Fruit fly (Drosophila melanogaster) whole organism, pupa: ENCODE results near the gene CG14050.

Source experiments
- CG10348 ChIP-seq: fragments of 200-800 bp; sonication (Bioruptor generic); IDR thresholded peaks from 2 replicates; pipeline ENCODE4 v1.3.6; 2022; ENCODE audit warnings: missing biosample characterization, missing genetic modification characterization
- CG12605 ChIP-seq: fragments of 200-800 bp; sonication (Bioruptor generic); IDR thresholded peaks from 2 replicates; pipeline ENCODE4 v1.3.6; 2022; ENCODE audit warnings: missing biosample characterization, missing genetic modification characterization
- CG13204 ChIP-seq: fragments of 200-800 bp; sonication (Bioruptor generic); optimal IDR thresholded peaks from 2 replicates; lab custom pipeline; 2018; ENCODE audit warnings: missing biosample characterization, mild to moderate bottlenecking, missing genetic modification characterization, moderate library complexity
- CG14655 ChIP-seq: fragments of 200-800 bp; sonication (Bioruptor generic); optimal IDR thresholded peaks from 3 replicates; lab custom pipeline; 2017; ENCODE audit warnings: mild to moderate bottlenecking, missing biosample characterization, missing genetic modification reagents, missing genetic modification characterization
- CG15710 ChIP-seq: fragments of 200-800 bp; sonication (Bioruptor generic); optimal IDR thresholded peaks from 2 replicates; lab custom pipeline; 2018; ENCODE audit warnings: missing biosample characterization, mild to moderate bottlenecking, missing genetic modification characterization, moderate library complexity
- CG17806 ChIP-seq: fragments of 200-800 bp; sonication (Bioruptor generic); optimal IDR thresholded peaks from 2 replicates; lab custom pipeline; 2018; ENCODE audit warnings: missing biosample characterization, mild to moderate bottlenecking, missing genetic modification characterization, moderate library complexity
- CG32121 ChIP-seq: fragments of 200-800 bp; sonication (Bioruptor generic); IDR thresholded peaks from 2 replicates; pipeline ENCODE4 v1.3.6; 2022; ENCODE audit warnings: missing biosample characterization, missing genetic modification characterization
- CG34367 ChIP-seq: fragments of 200-800 bp; sonication (Bioruptor generic); optimal IDR thresholded peaks from 2 replicates; lab custom pipeline; 2018; ENCODE audit warnings: missing biosample characterization, mild to moderate bottlenecking, missing genetic modification characterization
- CG4496 ChIP-seq: fragments of 200-800 bp; sonication (Bioruptor generic); IDR thresholded peaks from 3 replicates; pipeline ENCODE4 v1.3.6; 2022; ENCODE audit warnings: missing biosample characterization, missing genetic modification characterization
- CG8159 ChIP-seq: fragments of 200-800 bp; sonication (Bioruptor generic); optimal IDR thresholded peaks from 3 replicates; lab custom pipeline; 2018; ENCODE audit warnings: missing biosample characterization, mild to moderate bottlenecking, missing genetic modification characterization, moderate library complexity
- CG8301 ChIP-seq: fragments of 200-800 bp; sonication (Bioruptor generic); optimal IDR thresholded peaks from 2 replicates; lab custom pipeline; 2018; ENCODE audit warnings: missing biosample characterization, mild to moderate bottlenecking, missing genetic modification characterization
- CG9948 ChIP-seq: fragments of 200-800 bp; sonication (Bioruptor generic); optimal IDR thresholded peaks from 2 replicates; lab custom pipeline; 2018; ENCODE audit warnings: missing biosample characterization, mild to moderate bottlenecking, missing genetic modification characterization, moderate library complexity
- D1 ChIP-seq: fragments of 200-800 bp; sonication (Bioruptor generic); optimal IDR thresholded peaks from 2 replicates; lab custom pipeline; 2018; ENCODE audit warnings: missing biosample characterization, mild to moderate bottlenecking, missing genetic modification characterization, moderate library complexity
- EcR ChIP-seq: fragments of 200-800 bp; sonication (Bioruptor generic); optimal IDR thresholded peaks from 3 replicates; lab custom pipeline; 2019; ENCODE audit warnings: missing biosample characterization, missing genetic modification characterization, mild to moderate bottlenecking, moderate library complexity, missing genetic modification reagents
- Ets98B ChIP-seq: fragments of 200-800 bp; sonication (Bioruptor generic); IDR thresholded peaks from 2 replicates; pipeline ENCODE4 v1.3.6; 2022; ENCODE audit warnings: missing biosample characterization, missing genetic modification characterization
- Pif1A ChIP-seq: fragments of 200-800 bp; sonication (Bioruptor generic); optimal IDR thresholded peaks from 3 replicates; lab custom pipeline; 2016; ENCODE audit warnings: missing biosample characterization, missing genetic modification characterization
- Pif1B ChIP-seq: fragments of 200-800 bp; sonication (Bioruptor generic); optimal IDR thresholded peaks from 3 replicates; lab custom pipeline; 2016; ENCODE audit warnings: missing biosample characterization, missing genetic modification characterization
- Snoo ChIP-seq: fragments of 200-800 bp; sonication (Bioruptor generic); optimal IDR thresholded peaks from 3 replicates; lab custom pipeline; 2017; ENCODE audit warnings: missing biosample characterization, mild to moderate bottlenecking, missing genetic modification characterization, inconsistent platforms
- fd96Ca ChIP-seq: fragments of 200-800 bp; sonication (Bioruptor generic); IDR thresholded peaks from 3 replicates; pipeline ENCODE4 v1.3.6; 2022; ENCODE audit warnings: missing biosample characterization, missing genetic modification characterization
- gl ChIP-seq: fragments of 200-800 bp; sonication (Bioruptor generic); optimal IDR thresholded peaks from 2 replicates; lab custom pipeline; 2018; ENCODE audit warnings: missing biosample characterization, mild to moderate bottlenecking, missing genetic modification characterization
- rn ChIP-seq: fragments of 200-800 bp; sonication (Bioruptor generic); IDR thresholded peaks from 2 replicates; pipeline ENCODE4 v1.3.6; 2022; ENCODE audit warnings: missing biosample characterization, missing genetic modification characterization

CG14050 gene

DNA sequence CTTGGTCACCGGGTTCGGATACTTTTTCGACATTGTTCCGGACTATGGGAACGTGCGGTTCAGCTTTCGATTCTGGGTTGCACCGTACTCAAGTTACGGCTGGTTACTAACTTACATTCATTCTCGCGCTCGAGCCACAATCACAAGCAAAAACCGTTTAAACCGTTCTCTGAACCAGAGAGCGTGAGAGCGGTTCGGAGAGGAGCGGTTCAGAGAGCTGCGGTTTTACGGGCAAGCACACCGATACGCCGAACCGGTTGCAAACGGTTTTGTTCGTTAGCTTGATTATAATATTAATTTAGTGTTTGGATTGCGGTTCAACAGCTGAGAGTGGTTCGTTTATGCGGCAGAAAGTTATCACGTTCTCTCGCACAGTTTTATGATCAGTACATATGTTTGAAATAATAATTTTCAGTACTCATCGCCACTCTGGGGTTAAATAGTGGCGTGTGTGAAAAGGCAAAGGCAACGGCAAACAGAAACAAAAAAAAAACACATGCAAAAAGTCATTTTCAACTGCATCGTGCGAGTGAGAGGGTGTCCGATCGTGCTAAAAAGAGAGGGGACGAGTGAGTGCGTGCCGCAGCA lies at the start of gene CG14050:
Gene CG14050, minus strand, starts transcription at position 560 of the 588 bp plus-strand sequence.
- no peak for TF ChIP-seq CG10348 (GFP tag; lab: Robert Waterston, UW)
- TF ChIP-seq CG8301 (tag; lab: Kevin White, UChicago), result no peak
- no peak for TF ChIP-seq Snoo (tag; lab: Kevin White, UChicago)
- TF ChIP-seq CG4496 (GFP tag; lab: Robert Waterston, UW), result no peak
- TF ChIP-seq rn (GFP tag; lab: Robert Waterston, UW), result no peak
- no peak for TF ChIP-seq CG17806 (tag; lab: Kevin White, UChicago)
- TF ChIP-seq CG12605 (GFP tag; lab: Robert Waterston, UW), result no peak
- no peak for TF ChIP-seq Pif1A (GFP tag; lab: Kevin White, UChicago)
- TF ChIP-seq, all 21 proteins: peak for 0

DNA sequence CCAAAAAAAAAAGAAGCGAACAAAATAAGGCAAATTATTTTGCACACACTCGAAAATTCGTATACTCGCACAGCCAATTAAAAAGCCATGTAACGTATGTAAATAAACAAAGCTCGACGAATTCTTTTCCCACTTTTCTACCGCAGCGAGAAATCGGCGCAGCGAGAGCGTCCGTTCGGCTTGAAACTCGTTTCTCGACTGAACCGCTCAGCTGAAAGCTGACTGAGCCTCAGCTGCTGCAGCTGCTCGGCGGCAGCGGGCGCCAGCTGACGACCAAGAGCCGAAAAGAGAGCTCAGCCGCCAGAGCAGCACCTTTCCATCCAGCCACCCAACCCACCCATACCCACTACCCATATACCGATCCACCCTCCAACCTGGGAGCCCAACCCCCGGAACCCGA lies 40.2 kb upstream of the CG14050 start, which contains the start of gene CG2841:
Gene CG2841, minus strand, starts transcription at position 186 of the 400 bp plus-strand sequence.
- TF ChIP-seq Snoo (tag; lab: Kevin White, UChicago), result no peak
- peak; percentile 68 for TF ChIP-seq CG4496 (GFP tag; lab: Robert Waterston, UW)
- TF ChIP-seq CG9948 (tag; lab: Kevin White, UChicago), result no peak
- TF ChIP-seq CG13204 (GFP tag; lab: Kevin White, UChicago), result peak; percentile 50
- TF ChIP-seq CG32121, result 0 out of 2 replicates have a peak, but pooled peaks have one; percentile 6
- TF ChIP-seq CG10348 (GFP tag; lab: Robert Waterston, UW), result no peak
- TF ChIP-seq gl, result no peak
- TF ChIP-seq, all 21 proteins: peak for 3

DNA sequence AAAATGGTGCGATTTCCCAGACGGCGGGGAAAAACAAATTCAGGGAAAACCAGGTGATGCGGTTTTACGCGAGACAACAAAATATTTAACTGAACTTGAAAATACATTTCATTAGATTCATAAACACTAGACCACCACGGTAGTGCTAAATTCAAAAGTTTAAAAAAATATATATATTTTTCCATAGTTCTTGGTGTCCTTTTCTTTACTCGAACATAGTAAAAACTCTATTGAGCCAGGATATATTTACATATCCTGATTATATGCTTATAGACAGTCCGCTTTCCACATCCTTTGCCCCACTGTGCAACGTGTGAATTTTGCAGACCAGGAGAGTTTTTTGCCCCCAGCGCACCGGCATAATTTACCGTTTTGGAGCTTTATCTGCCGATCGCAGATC lies 39.4 kb upstream of the CG14050 start:
- peak; percentile 45 for TF ChIP-seq CG9948 (tag; lab: Kevin White, UChicago)
- no peak for TF ChIP-seq gl
- TF ChIP-seq rn (GFP tag; lab: Robert Waterston, UW), result no peak
- TF ChIP-seq CG14655 (GFP tag; lab: Kevin White, UChicago), result peak; percentile 81
- no peak for TF ChIP-seq CG10348 (GFP tag; lab: Robert Waterston, UW)
- no peak for TF ChIP-seq EcR
- TF ChIP-seq CG12605 (GFP tag; lab: Robert Waterston, UW), result 0 out of 2 replicates have a peak, but pooled peaks have one; percentile 10
- TF ChIP-seq Ets98B (GFP tag; lab: Robert Waterston, UW), result peak; percentile 64
- TF ChIP-seq CG4496 (GFP tag; lab: Robert Waterston, UW), result peak; percentile 82
- TF ChIP-seq CG13204 (GFP tag; lab: Kevin White, UChicago), result no peak
- peak; percentile 46; the same call in 2 of the 3 replicates for TF ChIP-seq fd96Ca
- no peak for TF ChIP-seq D1 (tag; lab: Kevin White, UChicago)
- TF ChIP-seq CG15710 (tag; lab: Kevin White, UChicago), result peak; percentile 48
- TF ChIP-seq CG17806 (tag; lab: Kevin White, UChicago), result peak; percentile 24
- peak; percentile 71 for TF ChIP-seq Pif1A (GFP tag; lab: Kevin White, UChicago)
- peak; percentile 65 for TF ChIP-seq CG8301 (tag; lab: Kevin White, UChicago)
- TF ChIP-seq Pif1B (GFP tag; lab: Kevin White, UChicago), result peak; percentile 60
- no peak for TF ChIP-seq CG34367 (tag; lab: Kevin White, UChicago)
- TF ChIP-seq CG8159 (tag; lab: Kevin White, UChicago), result peak; percentile 44
- TF ChIP-seq Snoo (tag; lab: Kevin White, UChicago), result peak; percentile 58
- peak; percentile 50 for TF ChIP-seq CG32121
- TF ChIP-seq, all 21 proteins: peak for 14

DNA sequence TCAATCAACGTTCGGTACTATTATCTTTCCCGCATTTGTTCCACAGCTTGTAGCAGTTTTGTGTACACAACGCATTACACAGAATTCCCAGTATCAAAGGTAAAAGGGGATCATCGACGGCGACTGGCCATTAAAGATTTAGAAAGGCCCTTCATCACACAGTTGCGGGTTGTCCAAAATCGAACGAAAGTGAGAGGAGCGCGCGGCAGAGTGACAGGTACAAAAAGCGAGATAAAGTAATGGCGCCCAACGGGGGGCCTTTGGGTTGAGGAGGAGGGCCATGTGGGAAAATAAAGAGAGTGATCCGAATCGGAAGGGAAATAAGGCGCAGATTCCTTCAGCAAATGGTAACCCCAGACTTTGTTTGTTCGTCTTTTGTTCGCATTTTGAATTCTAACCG lies 37.7 kb upstream of the CG14050 start:
- no peak for TF ChIP-seq CG4496 (GFP tag; lab: Robert Waterston, UW)
- TF ChIP-seq CG17806 (tag; lab: Kevin White, UChicago), result no peak
- no peak for TF ChIP-seq CG9948 (tag; lab: Kevin White, UChicago)
- no peak for TF ChIP-seq gl
- no peak for TF ChIP-seq Ets98B (GFP tag; lab: Robert Waterston, UW)
- TF ChIP-seq Pif1A (GFP tag; lab: Kevin White, UChicago), result no peak
- no peak for TF ChIP-seq fd96Ca
- no peak for TF ChIP-seq CG13204 (GFP tag; lab: Kevin White, UChicago)
- no peak for TF ChIP-seq CG14655 (GFP tag; lab: Kevin White, UChicago)
- TF ChIP-seq D1 (tag; lab: Kevin White, UChicago), result no peak
- no peak for TF ChIP-seq CG8159 (tag; lab: Kevin White, UChicago)
- TF ChIP-seq CG34367 (tag; lab: Kevin White, UChicago), result no peak
- no peak for TF ChIP-seq CG32121
- TF ChIP-seq Pif1B (GFP tag; lab: Kevin White, UChicago), result no peak
- no peak for TF ChIP-seq rn (GFP tag; lab: Robert Waterston, UW)
- TF ChIP-seq CG10348 (GFP tag; lab: Robert Waterston, UW), result no peak
- TF ChIP-seq EcR, result no peak
- no peak for TF ChIP-seq CG8301 (tag; lab: Kevin White, UChicago)

DNA sequence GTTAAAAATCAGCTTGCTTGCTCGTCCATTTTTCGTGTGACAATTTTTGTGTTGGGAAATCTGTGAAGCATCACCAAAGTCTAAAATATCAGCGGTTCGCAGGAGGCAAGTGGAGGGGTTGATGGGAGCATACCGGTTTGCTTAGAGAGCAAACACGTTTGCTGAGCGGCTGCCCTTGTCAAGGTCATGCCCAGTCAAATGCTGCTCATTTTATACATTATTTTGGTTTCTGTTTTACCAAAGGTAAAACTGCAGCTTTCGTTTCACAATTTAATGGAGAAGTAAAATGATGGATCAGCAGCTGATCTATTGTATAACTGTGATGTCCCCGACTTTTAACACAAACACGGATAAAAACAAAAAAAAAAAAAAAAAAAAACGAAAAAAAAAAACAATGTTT lies 36.4 kb upstream of the CG14050 start:
- TF ChIP-seq fd96Ca (no peak), Pif1B (GFP tag; lab: Kevin White, UChicago) (no peak), CG4496 (GFP tag; lab: Robert Waterston, UW) (no peak), gl (no peak), CG12605 (GFP tag; lab: Robert Waterston, UW) (no peak), CG13204 (GFP tag; lab: Kevin White, UChicago) (no peak), EcR (no peak)
- TF ChIP-seq, all 21 proteins: peak for 0

DNA sequence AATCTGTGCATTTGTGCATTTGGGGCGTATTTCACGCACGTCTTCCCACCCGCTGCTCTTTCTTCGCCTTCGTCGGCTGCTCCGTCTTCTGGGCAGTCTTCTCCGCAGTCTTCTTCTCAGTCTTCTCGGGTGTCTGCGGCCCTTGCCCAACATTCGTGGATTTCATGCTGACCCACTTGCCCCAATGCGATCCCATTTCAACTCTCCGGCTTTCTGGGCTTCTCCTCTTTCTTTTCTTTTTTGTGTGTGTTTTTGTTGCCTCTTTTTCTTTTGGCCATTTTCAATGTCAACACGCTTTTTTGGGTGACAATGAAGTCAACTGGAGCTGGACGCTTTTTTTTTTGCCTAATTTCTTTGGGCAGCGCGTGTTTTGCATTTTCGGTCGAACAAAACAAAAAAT lies 35.0 kb upstream of the CG14050 start:
- TF ChIP-seq Snoo (tag; lab: Kevin White, UChicago) (peak; percentile 27), CG8159 (tag; lab: Kevin White, UChicago) (no peak)
